Fruit fly (Drosophila melanogaster): ENCODE results near the gene CG46320.
A peak's percentile ranks its signal among the peaks of the same experiment; 100 is the strongest.

The CG46320 gene

DNA sequence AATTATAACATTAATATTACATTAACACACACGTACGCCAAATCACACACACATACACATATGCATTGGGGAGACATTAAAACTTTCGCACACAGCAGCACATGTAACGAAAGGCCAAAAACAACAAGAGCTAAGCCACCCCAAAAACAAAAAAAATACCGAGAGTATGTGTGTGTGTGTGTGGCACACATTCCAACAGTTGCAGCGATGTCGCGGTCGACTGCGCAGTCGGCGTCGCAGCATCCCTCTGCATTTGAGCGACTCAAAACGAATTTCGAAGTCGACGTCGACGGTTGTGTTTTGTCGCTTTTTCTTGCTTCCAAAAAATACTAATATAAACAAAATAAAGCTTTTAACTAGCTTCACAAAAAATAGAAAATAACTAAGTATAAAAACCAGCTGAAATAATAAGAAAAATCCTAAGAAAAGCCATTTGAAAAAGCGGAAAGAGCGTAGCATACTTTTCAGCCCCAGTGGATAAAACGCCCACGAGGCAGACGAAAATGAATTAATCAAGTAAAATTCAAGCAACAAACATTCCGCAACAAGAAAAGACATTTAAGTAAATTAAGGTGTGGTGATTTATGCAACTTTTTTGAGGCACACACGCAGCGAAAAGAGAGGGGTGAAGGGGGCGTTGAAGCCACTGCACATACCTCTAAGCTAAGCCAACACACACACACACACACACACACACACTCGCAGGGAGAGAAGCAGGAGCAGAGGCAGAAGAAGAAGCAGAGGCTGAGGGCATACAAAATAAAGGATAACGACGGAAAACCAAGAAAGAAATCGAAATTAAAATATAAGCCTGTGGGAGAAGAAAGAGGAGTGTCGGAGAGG lies at the start of gene CG46320:
Gene CG46320 (plus strand): TSS at position 246 of the 843 bp plus-strand sequence.
- TF ChIP-seq rn (GFP tag; IDR thresholded peaks at IDR 0.05) (no peak), CG13204 (GFP tag; optimal IDR thresholded peaks at IDR 0.05) (no peak), CG10348 (GFP tag; IDR thresholded peaks at IDR 0.05) (no peak), CG4496 (GFP tag; IDR thresholded peaks at IDR 0.05) (0 out of 3 replicates have a peak, but pooled peaks have one; percentile 21), CG8301 (tag; optimal IDR thresholded peaks at IDR 0.05) (no peak), CG17806 (tag; optimal IDR thresholded peaks at IDR 0.05) (no peak), CG14655 (GFP tag; optimal IDR thresholded peaks at IDR 0.05) (no peak)

DNA sequence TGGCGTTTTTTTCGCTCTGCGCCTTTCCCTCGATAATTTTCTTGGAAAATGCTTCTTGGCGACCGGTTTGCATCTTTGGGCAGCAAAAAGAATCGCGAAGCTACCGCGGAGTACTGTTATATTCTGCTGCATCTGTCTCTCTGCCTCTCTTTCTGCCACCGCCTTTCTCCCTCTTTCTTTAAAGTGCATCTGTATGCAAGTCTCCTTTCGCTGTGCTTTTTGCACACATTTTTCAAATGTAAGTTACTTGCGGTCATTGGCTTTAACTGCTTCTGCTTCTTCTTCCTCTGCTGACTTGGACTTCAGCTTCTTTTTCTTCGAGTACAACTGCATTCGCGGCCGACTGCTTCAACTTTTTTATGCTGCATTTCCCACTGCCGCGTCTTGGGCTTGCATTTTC lies 48.2 kb upstream of the CG46320 start:
- no peak for TF ChIP-seq D1 (tag; optimal IDR thresholded peaks at IDR 0.05)
- TF ChIP-seq CG9948 (tag; optimal IDR thresholded peaks at IDR 0.05) = no peak
- no peak for TF ChIP-seq CG4496 (GFP tag; IDR thresholded peaks at IDR 0.05)
- no peak for TF ChIP-seq Snoo (tag; optimal IDR thresholded peaks at IDR 0.05)
- TF ChIP-seq CG12605 (GFP tag; IDR thresholded peaks at IDR 0.05) = no peak
- TF ChIP-seq Pif1A (GFP tag; optimal IDR thresholded peaks at IDR 0.05) = no peak
- no peak for TF ChIP-seq CG13204 (GFP tag; optimal IDR thresholded peaks at IDR 0.05)
- no peak for TF ChIP-seq CG32121 (GFP tag; IDR thresholded peaks at IDR 0.05)
- no peak for TF ChIP-seq fd96Ca (GFP tag; IDR thresholded peaks at IDR 0.05)
- no peak for TF ChIP-seq CG10348 (GFP tag; IDR thresholded peaks at IDR 0.05)
- no peak for TF ChIP-seq Ets98B (GFP tag; IDR thresholded peaks at IDR 0.05)
- no peak for TF ChIP-seq gl (tag; optimal IDR thresholded peaks at IDR 0.05)
- no peak for TF ChIP-seq CG8159 (tag; optimal IDR thresholded peaks at IDR 0.05)

DNA sequence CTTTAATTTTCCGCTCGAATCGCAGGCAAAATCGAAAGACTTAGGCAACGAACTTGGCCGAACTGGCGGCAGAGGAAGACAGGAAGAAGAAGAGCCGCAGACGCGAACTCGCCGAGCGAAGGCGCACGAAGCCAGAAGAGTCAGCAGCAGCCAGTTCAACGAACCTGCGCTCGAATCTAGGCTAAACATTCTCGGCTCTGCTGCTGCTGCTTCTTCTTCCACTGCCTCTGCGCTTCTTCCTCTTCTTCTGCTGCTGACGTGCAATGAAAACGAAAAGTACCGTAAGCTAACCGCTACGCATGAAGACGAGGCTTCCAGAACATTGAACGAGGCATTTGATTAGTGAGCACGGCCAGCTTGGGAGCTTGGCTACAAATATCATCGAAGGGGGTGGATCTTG lies 47.4 kb upstream of the CG46320 start:
- TF ChIP-seq CG4496 (GFP tag; IDR thresholded peaks at IDR 0.05) = 0 out of 3 replicates have a peak, but pooled peaks have one; percentile 24
- peak; percentile 88 for TF ChIP-seq EcR (GFP tag; optimal IDR thresholded peaks at IDR 0.05)
- TF ChIP-seq CG32121 (GFP tag; IDR thresholded peaks at IDR 0.05) = no peak

DNA sequence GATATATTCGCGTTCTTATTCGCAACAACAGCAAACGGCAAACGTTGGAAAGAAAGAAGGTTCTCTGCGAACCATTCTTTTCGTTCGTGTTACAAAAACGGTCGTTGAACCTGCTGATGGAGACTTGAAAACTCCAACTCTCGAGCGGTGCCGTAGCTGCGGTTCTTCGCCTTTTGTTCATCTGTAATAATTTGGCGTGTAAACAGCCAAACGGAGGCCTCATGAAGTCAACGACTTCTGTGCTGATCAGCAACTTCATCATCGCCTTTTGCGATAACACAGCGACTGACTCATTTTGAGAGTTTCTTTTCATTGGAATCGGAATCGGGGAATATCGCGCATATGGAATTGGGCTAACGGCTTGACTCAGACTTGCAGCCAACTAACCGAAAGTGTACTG lies 46.5 kb upstream of the CG46320 start:
- TF ChIP-seq CG34367 (tag; optimal IDR thresholded peaks at IDR 0.05) (no peak), CG8301 (tag; optimal IDR thresholded peaks at IDR 0.05) (no peak), fd96Ca (GFP tag; IDR thresholded peaks at IDR 0.05) (no peak), CG12605 (GFP tag; IDR thresholded peaks at IDR 0.05) (no peak), Snoo (tag; optimal IDR thresholded peaks at IDR 0.05) (no peak), gl (tag; optimal IDR thresholded peaks at IDR 0.05) (no peak), Pif1B (GFP tag; optimal IDR thresholded peaks at IDR 0.05) (no peak), CG14655 (GFP tag; optimal IDR thresholded peaks at IDR 0.05) (no peak), rn (GFP tag; IDR thresholded peaks at IDR 0.05) (no peak), CG13204 (GFP tag; optimal IDR thresholded peaks at IDR 0.05) (no peak), CG9948 (tag; optimal IDR thresholded peaks at IDR 0.05) (no peak), CG4496 (GFP tag; IDR thresholded peaks at IDR 0.05) (no peak)

DNA sequence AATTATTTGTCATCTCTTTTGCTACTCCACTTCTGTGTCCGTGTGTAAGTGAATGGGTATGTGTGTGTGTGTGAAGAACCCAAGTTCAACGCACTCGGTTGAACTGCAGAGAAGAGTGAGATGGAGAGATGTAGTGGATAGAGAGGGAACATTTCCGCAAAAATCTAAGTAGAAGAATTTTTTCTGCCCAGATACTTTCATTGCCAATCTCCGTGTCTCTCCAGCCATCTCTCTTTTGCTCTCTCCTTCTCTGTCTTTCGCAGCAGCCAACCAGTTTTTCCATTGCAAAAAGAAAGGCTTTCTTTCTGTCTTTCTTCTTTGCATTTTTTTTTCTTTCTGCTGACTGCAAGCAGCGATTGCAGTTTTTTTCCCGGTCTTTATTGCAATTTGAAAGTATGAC lies 45.2 kb upstream of the CG46320 start:
- TF ChIP-seq CG14655 (GFP tag; optimal IDR thresholded peaks at IDR 0.05) (peak; percentile 1), CG8301 (tag; optimal IDR thresholded peaks at IDR 0.05) (peak; percentile 7), Ets98B (GFP tag; IDR thresholded peaks at IDR 0.05) (no peak), CG4496 (GFP tag; IDR thresholded peaks at IDR 0.05) (0 out of 3 replicates have a peak, but pooled peaks have one; percentile 27)

DNA sequence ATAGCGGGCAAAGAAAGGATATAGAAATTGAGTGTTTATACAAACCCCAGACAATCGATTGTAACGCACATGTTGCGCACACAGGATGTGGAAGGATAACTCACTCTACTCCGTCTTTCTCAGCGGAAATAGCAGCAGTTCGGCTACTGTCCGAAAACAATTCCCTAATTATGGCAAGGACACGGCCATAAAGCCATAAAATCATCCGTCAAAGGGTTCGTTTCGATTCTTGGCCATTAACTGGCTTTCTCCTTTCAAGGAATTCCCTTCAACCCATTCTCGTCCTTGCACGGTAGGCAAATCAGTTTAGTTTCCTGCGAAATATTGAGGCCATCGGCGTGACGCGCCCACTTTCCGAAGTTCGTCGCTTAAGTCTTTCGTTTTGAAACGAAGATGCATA lies 42.4 kb upstream of the CG46320 start:
- TF ChIP-seq CG15710 (tag; optimal IDR thresholded peaks at IDR 0.05) (no peak), CG10348 (GFP tag; IDR thresholded peaks at IDR 0.05) (no peak), CG14655 (GFP tag; optimal IDR thresholded peaks at IDR 0.05) (no peak), CG32121 (GFP tag; IDR thresholded peaks at IDR 0.05) (no peak), CG13204 (GFP tag; optimal IDR thresholded peaks at IDR 0.05) (no peak), Snoo (tag; optimal IDR thresholded peaks at IDR 0.05) (no peak)

DNA sequence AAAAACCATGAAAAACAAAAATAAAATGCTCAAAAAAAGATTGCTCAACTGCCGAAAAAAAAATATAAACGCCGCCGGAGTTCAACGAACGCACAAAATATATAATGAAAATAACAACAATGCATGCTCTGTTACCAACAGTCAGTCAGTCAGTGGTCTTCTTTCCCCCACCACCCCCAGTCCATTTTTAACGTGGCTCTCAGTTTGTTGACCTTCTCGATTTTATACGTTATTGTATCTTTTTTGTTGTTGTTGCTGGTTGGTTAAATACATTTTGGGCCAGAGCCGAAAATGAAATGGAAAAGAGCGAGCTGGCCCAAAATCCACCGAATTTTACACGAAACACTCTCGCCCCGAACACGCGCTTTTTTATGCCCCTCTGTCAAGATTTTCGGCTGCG lies 42.0 kb upstream of the CG46320 start:
- no peak for TF ChIP-seq CG14655 (GFP tag; optimal IDR thresholded peaks at IDR 0.05)
- TF ChIP-seq Snoo (tag; optimal IDR thresholded peaks at IDR 0.05) = peak; percentile 37
- no peak for TF ChIP-seq CG34367 (tag; optimal IDR thresholded peaks at IDR 0.05)
- no peak for TF ChIP-seq gl (tag; optimal IDR thresholded peaks at IDR 0.05)

DNA sequence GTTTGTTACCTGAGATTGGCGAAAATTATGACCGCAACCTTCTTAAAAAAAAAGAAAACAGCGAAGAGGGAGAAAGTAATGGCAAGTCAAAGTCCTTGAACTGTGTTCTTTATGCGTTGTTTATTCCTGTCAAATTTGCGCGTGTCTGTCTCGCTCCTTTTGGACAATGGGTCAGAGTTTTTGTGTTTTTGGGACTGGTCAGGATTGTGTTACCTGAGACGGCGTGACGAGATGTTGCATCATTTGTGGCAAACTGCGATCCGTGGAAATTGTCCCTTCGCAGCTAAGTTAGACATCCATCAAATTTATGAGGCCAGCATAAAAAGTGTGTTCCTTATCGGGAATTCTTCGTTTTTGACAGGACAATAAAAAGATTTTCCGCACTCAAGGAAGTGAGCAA lies 40.6 kb upstream of the CG46320 start:
- TF ChIP-seq CG14655 (GFP tag; optimal IDR thresholded peaks at IDR 0.05) (no peak), CG13204 (GFP tag; optimal IDR thresholded peaks at IDR 0.05) (no peak), fd96Ca (GFP tag; IDR thresholded peaks at IDR 0.05) (no peak), CG4496 (GFP tag; IDR thresholded peaks at IDR 0.05) (no peak), Snoo (tag; optimal IDR thresholded peaks at IDR 0.05) (no peak), CG32121 (GFP tag; IDR thresholded peaks at IDR 0.05) (no peak), CG17806 (tag; optimal IDR thresholded peaks at IDR 0.05) (no peak), CG9948 (tag; optimal IDR thresholded peaks at IDR 0.05) (no peak), rn (GFP tag; IDR thresholded peaks at IDR 0.05) (no peak), Pif1B (GFP tag; optimal IDR thresholded peaks at IDR 0.05) (no peak), CG8159 (tag; optimal IDR thresholded peaks at IDR 0.05) (no peak), EcR (GFP tag; optimal IDR thresholded peaks at IDR 0.05) (no peak), gl (tag; optimal IDR thresholded peaks at IDR 0.05) (no peak), CG15710 (tag; optimal IDR thresholded peaks at IDR 0.05) (no peak)
